Fruit fly (Drosophila melanogaster): Measurements from ENCODE around the gene CG13887.

Gene CG13887

dm6 chr3L:804557-805260 lies 33.0 kb upstream of the CG13887 start (continued):
- TF ChIP-seq Blimp-1 (GFP tag; optimal IDR thresholded peaks at IDR 0.05) (peak; percentile 48), gce (GFP tag; IDR thresholded peaks at IDR 0.05) (0 out of 3 replicates have a peak, but pooled peaks have one; percentile 11), CG18599 (GFP tag; optimal IDR thresholded peaks at IDR 0.05) (peak; percentile 52), emc (GFP tag; optimal IDR thresholded peaks at IDR 0.05) (no peak), phol (tag; optimal IDR thresholded peaks at IDR 0.05) (peak; percentile 42), CG7556 (GFP tag; optimal IDR thresholded peaks at IDR 0.05) (peak; percentile 58), Ptx1 (GFP tag; IDR thresholded peaks at IDR 0.05) (0 out of 2 replicates have a peak, but pooled peaks have one; percentile 17), Pdp1 (GFP tag; optimal IDR thresholded peaks at IDR 0.05) (peak in 1 of 2 experiments; percentile 18), hkb (optimal IDR thresholded peaks at IDR 0.05) (no peak), hkb (GFP tag; IDR thresholded peaks at IDR 0.05) (peak; percentile 32; the same call in 1 of the 2 replicates), pan (optimal IDR thresholded peaks at IDR 0.05) (no peak), pan (GFP tag; optimal IDR thresholded peaks at IDR 0.05 in 1 of 2, IDR thresholded peaks at IDR 0.05 in 1 of 2) (peak in 1 of 2 experiments; percentile 46), MBD-R2 (GFP tag; IDR thresholded peaks at IDR 0.05) (peak; percentile 79), Elba2 (GFP tag; optimal IDR thresholded peaks at IDR 0.05) (peak; percentile 70), CG6791 (GFP tag; IDR thresholded peaks at IDR 0.05; ENCODE audit: partially characterized antibody) (no peak), row (GFP tag; IDR thresholded peaks at IDR 0.05) (peak; percentile 56; the same call in 2 of the 3 replicates), Drgx (GFP tag; IDR thresholded peaks at IDR 0.05) (no peak; the same call in 1 of the 2 replicates), Gug (GFP tag; IDR thresholded peaks at IDR 0.05) (0 out of 4 replicates have a peak, but pooled peaks have one; percentile 3), Oaz (GFP tag; IDR thresholded peaks at IDR 0.05) (0 out of 2 replicates have a peak, but pooled peaks have one; percentile 10), chif (GFP tag; optimal IDR thresholded peaks at IDR 0.05) (peak in 1 of 2 experiments; percentile 30), sens (GFP tag) (peak; percentile 80), ewg (GFP tag; optimal IDR thresholded peaks at IDR 0.05) (peak; percentile 39), Chrac-16 (GFP tag; optimal IDR thresholded peaks at IDR 0.05) (no peak), cwo (GFP tag; optimal IDR thresholded peaks at IDR 0.05) (peak; percentile 5), CG32532 (GFP tag; IDR thresholded peaks at IDR 0.05) (no peak), Hey (tag; optimal IDR thresholded peaks at IDR 0.05) (peak; percentile 89), H2.0 (GFP tag; IDR thresholded peaks at IDR 0.05) (0 out of 2 replicates have a peak, but pooled peaks have one; percentile 21), CG10366 (GFP tag; IDR thresholded peaks at IDR 0.05) (no peak), ci (GFP tag; IDR thresholded peaks at IDR 0.05) (peak; percentile 47; the same call in 1 of the 3 replicates), CG7928 (GFP tag; optimal IDR thresholded peaks at IDR 0.05) (no peak), CG15696 (tag; optimal IDR thresholded peaks at IDR 0.05) (no peak), Fer1 (GFP tag; optimal IDR thresholded peaks at IDR 0.05) (peak; percentile 1), dpn (GFP tag; optimal IDR thresholded peaks at IDR 0.05) (peak in 1 of 2 experiments; percentile 5), zf30C (GFP tag; optimal IDR thresholded peaks at IDR 0.05) (no peak), HLH3B (GFP tag; IDR thresholded peaks at IDR 0.05) (0 out of 2 replicates have a peak, but pooled peaks have one; percentile 11), CG11247 (GFP tag; IDR thresholded peaks at IDR 0.05) (no peak), CG17359 (tag; optimal IDR thresholded peaks at IDR 0.05) (peak; percentile 18), ssp (GFP tag; IDR thresholded peaks at IDR 0.05) (0 out of 2 replicates have a peak, but pooled peaks have one; percentile 9), peb (GFP tag; IDR thresholded peaks at IDR 0.05) (peak; percentile 42; the same call in 1 of the 2 replicates), CG9727 (GFP tag; optimal IDR thresholded peaks at IDR 0.05) (peak; percentile 14), chn (GFP tag; optimal IDR thresholded peaks at IDR 0.05) (peak; percentile 30), CG31365 (tag; optimal IDR thresholded peaks at IDR 0.05) (no peak), CG2712 (tag; optimal IDR thresholded peaks at IDR 0.05) (peak; percentile 67), Kr (GFP tag; optimal IDR thresholded peaks at IDR 0.05) (no peak), CoRest (tag; optimal IDR thresholded peaks at IDR 0.05) (peak; percentile 12), CG4854 (GFP tag; optimal IDR thresholded peaks at IDR 0.05) (no peak), mam (GFP tag; optimal IDR thresholded peaks at IDR 0.05) (no peak), Hr51 (GFP tag; optimal IDR thresholded peaks at IDR 0.05) (peak in 1 of 2 experiments; percentile 34), unpg (GFP tag; optimal IDR thresholded peaks at IDR 0.05) (peak; percentile 49)
